In genomic region chr3R:29194957-29195356, dm6 we compare ENCODE assay signal across 3 fruit fly cellular contexts.
TF ChIP-seq lines count a peak whose summit lies in the region.

Gene jus, minus strand, starts transcription at chr3R:29194994.

- TF ChIP-seq CTCF in whole organism, embryonic (GFP tag; optimal IDR thresholded peaks at IDR 0.05; lab: Kevin White, UChicago): no peak

TF ChIP-seq in whole organism, adult, 20 proteins besides CTCF, POLR2A, EP300 and RAD21:
- TF ChIP-seq pad (GFP tag; optimal IDR thresholded peaks at IDR 0.05; lab: Kevin White, UChicago): peak; percentile 22
- TF ChIP-seq CG5204 (GFP tag; optimal IDR thresholded peaks at IDR 0.05; lab: Kevin White, UChicago): no peak

TF ChIP-seq in whole organism, embryonic, 481 proteins besides CTCF, POLR2A, EP300 and RAD21:
- peak; percentile 14 for TF ChIP-seq abd-A (tag; optimal IDR thresholded peaks at IDR 0.05; lab: Kevin White, UChicago)
- TF ChIP-seq CrebB (tag; optimal IDR thresholded peaks at IDR 0.05; lab: Kevin White, UChicago): no peak
- TF ChIP-seq CG18619 (GFP tag; optimal IDR thresholded peaks at IDR 0.05; lab: Kevin White, UChicago): peak; percentile 9
- TF ChIP-seq Stat92E (GFP tag; optimal IDR thresholded peaks at IDR 0.05; lab: Kevin White, UChicago): no peak
- TF ChIP-seq Med (GFP tag; lab: Kevin White, UChicago): peak; percentile 55
- TF ChIP-seq CG30403 (GFP tag; optimal IDR thresholded peaks at IDR 0.05; lab: Kevin White, UChicago): no peak
- TF ChIP-seq CG1603 (tag; optimal IDR thresholded peaks at IDR 0.05; lab: Kevin White, UChicago): no peak
- no peak for TF ChIP-seq CG10959 (GFP tag; IDR thresholded peaks at IDR 0.05; lab: Robert Waterston, UW)
- TF ChIP-seq Deaf1 (tag; optimal IDR thresholded peaks at IDR 0.05; lab: Kevin White, UChicago): peak; percentile 73
- peak; percentile 15 for TF ChIP-seq CG15514 (GFP tag; optimal IDR thresholded peaks at IDR 0.05; lab: Kevin White, UChicago)
- TF ChIP-seq al (GFP tag; IDR thresholded peaks at IDR 0.05; lab: Robert Waterston, UW): no peak
- TF ChIP-seq CG13287 (GFP tag; IDR thresholded peaks at IDR 0.05; lab: Robert Waterston, UW; ENCODE audit: partially characterized antibody): no peak
- TF ChIP-seq sna (GFP tag; IDR thresholded peaks at IDR 0.05; lab: Robert Waterston, UW; ENCODE audit: partially characterized antibody): no peak
- 0 out of 4 replicates have a peak, but pooled peaks have one; percentile 44 for TF ChIP-seq chinmo (GFP tag; IDR thresholded peaks at IDR 0.05; lab: Robert Waterston, UW; ENCODE audit: partially characterized antibody)
- TF ChIP-seq B-H2 (GFP tag; optimal IDR thresholded peaks at IDR 0.05; lab: Kevin White, UChicago): no peak
- TF ChIP-seq crol (GFP tag; IDR thresholded peaks at IDR 0.05; lab: Robert Waterston, UW): peak; percentile 89
- TF ChIP-seq Asciz (GFP tag; optimal IDR thresholded peaks at IDR 0.05; lab: Kevin White, UChicago): no peak
- no peak for TF ChIP-seq hth (optimal IDR thresholded peaks at IDR 0.05; lab: Kevin White, UChicago)
- peak; percentile 18 for TF ChIP-seq CG18599 (GFP tag; optimal IDR thresholded peaks at IDR 0.05; lab: Kevin White, UChicago)
- peak; percentile 35 for TF ChIP-seq Hmr (GFP tag; optimal IDR thresholded peaks at IDR 0.05; lab: Kevin White, UChicago)
- TF ChIP-seq CkIIα-i1 (GFP tag; IDR thresholded peaks at IDR 0.05; lab: Robert Waterston, UW): no peak
- TF ChIP-seq CG16779 (GFP tag; IDR thresholded peaks at IDR 0.05; lab: Robert Waterston, UW): 0 out of 2 replicates have a peak, but pooled peaks have one; percentile 45
- TF ChIP-seq ewg (GFP tag; optimal IDR thresholded peaks at IDR 0.05; lab: Kevin White, UChicago): peak; percentile 76
- 0 out of 3 replicates have a peak, but pooled peaks have one; percentile 17 for TF ChIP-seq row (GFP tag; IDR thresholded peaks at IDR 0.05; lab: Robert Waterston, UW)
- TF ChIP-seq CG7556 (GFP tag; optimal IDR thresholded peaks at IDR 0.05; lab: Kevin White, UChicago): peak; percentile 33

TF ChIP-seq in whole organism, prepupa, 60 proteins besides CTCF, POLR2A, EP300 and RAD21:
- TF ChIP-seq svp (GFP tag; lab: Kevin White, UChicago): peak; percentile 40
- TF ChIP-seq CG4318 (GFP tag; optimal IDR thresholded peaks at IDR 0.05; lab: Kevin White, UChicago): no peak
- TF ChIP-seq Gug (GFP tag; IDR thresholded peaks at IDR 0.05; lab: Robert Waterston, UW): no peak
